Fruit fly (Drosophila melanogaster) whole organism, embryonic: Measurements from ENCODE around the gene Strip.

ENCODE experiments used
- Adf1 ChIP-seq: fragments of 200-800 bp; sonication (Bioruptor generic); IDR thresholded peaks from 2 replicates; pipeline ENCODE4 v1.3.6; 2022; ENCODE audit warnings: missing biosample characterization, missing genetic modification characterization
- CG1024 ChIP-seq: fragments of 200-800 bp; sonication (Bioruptor generic); IDR thresholded peaks from 2 replicates; pipeline ENCODE4 v1.3.6; 2022; ENCODE audit warnings: missing biosample characterization, missing genetic modification characterization
- CG11398 ChIP-seq: fragments of 200-800 bp; sonication (Bioruptor generic); optimal IDR thresholded peaks from 2 replicates; lab custom pipeline; 2016; ENCODE audit warnings: missing biosample characterization, missing genetic modification characterization
- CG11695 ChIP-seq: fragments of 200-800 bp; sonication (Bioruptor generic); IDR thresholded peaks from 3 replicates; pipeline ENCODE4 v1.3.6; 2022; ENCODE audit warnings: missing biosample characterization, missing genetic modification characterization
- CG11696 ChIP-seq: fragments of 200-800 bp; sonication (Bioruptor generic); IDR thresholded peaks from 2 replicates; pipeline ENCODE4 v1.3.6; 2022; ENCODE audit warnings: missing biosample characterization, missing genetic modification characterization
- CG12071 ChIP-seq: fragments of 200-800 bp; sonication (Bioruptor generic); optimal IDR thresholded peaks from 3 replicates; lab custom pipeline; 2018; ENCODE audit warnings: missing biosample characterization, mild to moderate bottlenecking, missing genetic modification characterization
- CG12236 ChIP-seq: fragments of 200-800 bp; sonication (Bioruptor generic); optimal IDR thresholded peaks from 2 replicates; lab custom pipeline; 2016; ENCODE audit warnings: missing biosample characterization, missing genetic modification characterization
- CG1233 ChIP-seq: fragments of 200-800 bp; sonication (Bioruptor generic); optimal IDR thresholded peaks from 4 replicates; lab custom pipeline; 2018; ENCODE audit warnings: missing biosample characterization, mild to moderate bottlenecking, missing genetic modification characterization
- CG12769 ChIP-seq: fragments of 200-800 bp; sonication (Bioruptor generic); optimal IDR thresholded peaks from 2 replicates; lab custom pipeline; 2019; ENCODE audit warnings: missing biosample characterization, mild to moderate bottlenecking, missing genetic modification characterization, moderate library complexity
- CG14667 ChIP-seq: fragments of 200-800 bp; sonication (Bioruptor generic); IDR thresholded peaks from 2 replicates; pipeline ENCODE4 v1.3.6; 2022; ENCODE audit warnings: missing biosample characterization, missing genetic modification characterization
- CG15011 ChIP-seq: fragments of 200-800 bp; sonication (Bioruptor generic); optimal IDR thresholded peaks from 3 replicates; lab custom pipeline; 2018; ENCODE audit warnings: missing biosample characterization, mild to moderate bottlenecking, missing genetic modification characterization
- CG15269 ChIP-seq: fragments of 200-800 bp; sonication (Bioruptor generic); optimal IDR thresholded peaks from 2 replicates; lab custom pipeline; 2018; ENCODE audit warnings: missing biosample characterization, mild to moderate bottlenecking, missing genetic modification characterization, moderate library complexity
- CG15479 ChIP-seq: fragments of 200-800 bp; sonication (Bioruptor generic); optimal IDR thresholded peaks from 3 replicates; lab custom pipeline; 2019; ENCODE audit warnings: missing biosample characterization, mild to moderate bottlenecking, missing genetic modification characterization, moderate library complexity
- CG15514 ChIP-seq: fragments of 200-800 bp; sonication (Bioruptor generic); optimal IDR thresholded peaks from 3 replicates; lab custom pipeline; 2017; ENCODE audit warnings: missing biosample characterization, missing genetic modification characterization, mild to moderate bottlenecking, moderate library complexity, missing genetic modification reagents
- CG18599 ChIP-seq: fragments of 200-800 bp; sonication (Bioruptor generic); optimal IDR thresholded peaks from 3 replicates; lab custom pipeline; 2017; ENCODE audit warnings: missing biosample characterization, missing genetic modification characterization, mild to moderate bottlenecking, moderate library complexity, missing genetic modification reagents
- CG31224 ChIP-seq: fragments of 200-800 bp; sonication (Bioruptor generic); IDR thresholded peaks from 2 replicates; pipeline ENCODE4 v1.3.6; 2022; ENCODE audit warnings: missing biosample characterization, missing genetic modification characterization
- CG32772 ChIP-seq: fragments of 200-800 bp; sonication (Bioruptor generic); IDR thresholded peaks from 2 replicates; pipeline ENCODE4 v1.3.6; 2022; ENCODE audit warnings: missing biosample characterization, missing genetic modification characterization
- CG33557 ChIP-seq: fragments of 200-800 bp; sonication (Bioruptor generic); optimal IDR thresholded peaks from 2 replicates; lab custom pipeline; 2019; ENCODE audit warnings: missing biosample characterization, mild to moderate bottlenecking, missing genetic modification characterization, moderate library complexity
- CG34376 ChIP-seq: fragments of 200-800 bp; sonication (Bioruptor generic); optimal IDR thresholded peaks from 2 replicates; lab custom pipeline; 2018; ENCODE audit warnings: missing biosample characterization, mild to moderate bottlenecking, missing genetic modification characterization
- CG34422 ChIP-seq: fragments of 200-800 bp; sonication (Bioruptor generic); IDR thresholded peaks from 3 replicates; pipeline ENCODE4 v1.3.6; 2022; ENCODE audit warnings: missing biosample characterization, missing genetic modification characterization
- CG3847 ChIP-seq: fragments of 200-800 bp; sonication (Bioruptor generic); IDR thresholded peaks from 2 replicates; pipeline ENCODE4 v1.3.6; 2022; ENCODE audit warnings: missing biosample characterization, missing genetic modification characterization
- CG7271 ChIP-seq: fragments of 200-800 bp; sonication (Bioruptor generic); optimal IDR thresholded peaks from 2 replicates; lab custom pipeline; 2018; ENCODE audit warnings: missing biosample characterization, mild to moderate bottlenecking, missing genetic modification characterization, moderate library complexity
- CG9797 ChIP-seq: fragments of 200-800 bp; sonication (Bioruptor generic); optimal IDR thresholded peaks from 3 replicates; lab custom pipeline; 2018; ENCODE audit warnings: missing biosample characterization, mild to moderate bottlenecking, missing genetic modification characterization
- H15 ChIP-seq: fragments of 200-800 bp; sonication (Bioruptor generic); IDR thresholded peaks from 3 replicates; pipeline ENCODE4 v1.3.6; 2022; ENCODE audit warnings: missing biosample characterization, missing genetic modification characterization
- HLH3B ChIP-seq: fragments of 200-800 bp; sonication (Bioruptor generic); IDR thresholded peaks from 2 replicates; pipeline ENCODE4 v1.3.6; 2022; ENCODE audit warnings: missing biosample characterization, missing genetic modification characterization
- HLHmδ ChIP-seq: fragments of 200-800 bp; sonication (Bioruptor generic); optimal IDR thresholded peaks from 2 replicates; lab custom pipeline; 2018; ENCODE audit warnings: missing biosample characterization, mild to moderate bottlenecking, missing genetic modification characterization, moderate library complexity
- HmgD ChIP-seq: fragments of 200-800 bp; sonication (Bioruptor generic); optimal IDR thresholded peaks from 3 replicates; lab custom pipeline; 2016; ENCODE audit warnings: missing biosample characterization, missing genetic modification characterization
- Lpt ChIP-seq: fragments of >200 bp; optimal IDR thresholded peaks from 2 replicates; lab custom pipeline; 2018; ENCODE audit warnings: missing biosample characterization, missing genetic modification characterization
- NK7.1 ChIP-seq: fragments of 200-800 bp; sonication (Bioruptor generic); optimal IDR thresholded peaks from 3 replicates; lab custom pipeline; 2016; ENCODE audit warnings: missing biosample characterization, missing genetic modification characterization
- Neu2 ChIP-seq: fragments of 200-800 bp; sonication (Bioruptor generic); optimal IDR thresholded peaks from 3 replicates; lab custom pipeline; 2016; ENCODE audit warnings: missing biosample characterization, missing genetic modification characterization, borderline replicate concordance
- Oli ChIP-seq: fragments of 200-800 bp; sonication (Bioruptor generic); optimal IDR thresholded peaks from 2 replicates; lab custom pipeline; 2018; ENCODE audit warnings: missing biosample characterization, mild to moderate bottlenecking, missing genetic modification characterization, moderate library complexity
- Vsx1 ChIP-seq: fragments of 200-800 bp; sonication (Bioruptor generic); optimal IDR thresholded peaks from 2 replicates; lab custom pipeline; 2017; ENCODE audit warnings: missing biosample characterization, mild to moderate bottlenecking, missing genetic modification characterization, missing genetic modification reagents
- ash1 ChIP-seq: fragments of 200-800 bp; sonication (Bioruptor generic); optimal IDR thresholded peaks from 2 replicates; lab custom pipeline; 2018; ENCODE audit warnings: missing biosample characterization, mild to moderate bottlenecking, missing genetic modification characterization
- chm ChIP-seq: fragments of 200-800 bp; sonication (Bioruptor generic); IDR thresholded peaks from 2 replicates; pipeline ENCODE4 v1.3.6; 2022; ENCODE audit warnings: missing biosample characterization, missing genetic modification characterization
- croc ChIP-seq: fragments of 200-800 bp; sonication (Bioruptor generic); conservative IDR thresholded peaks from 3 replicates; pipeline ENCODE4 v1.3.6; 2022; ENCODE audit warnings: missing biosample characterization, missing genetic modification characterization
- disco-r ChIP-seq: fragments of 200-800 bp; sonication (Bioruptor generic); optimal IDR thresholded peaks from 2 replicates; lab custom pipeline; 2016; ENCODE audit warnings: missing biosample characterization, missing genetic modification characterization
- en ChIP-seq: fragments of 200-800 bp; sonication (Bioruptor generic); optimal IDR thresholded peaks from 2 replicates; lab custom pipeline; 2016; ENCODE audit warnings: missing biosample characterization, missing genetic modification characterization
- eyg ChIP-seq: fragments of 200-800 bp; sonication (Bioruptor generic); optimal IDR thresholded peaks from 3 replicates; lab custom pipeline; 2016; ENCODE audit warnings: missing biosample characterization, missing genetic modification characterization
- fd96Cb ChIP-seq: fragments of 200-800 bp; sonication (Bioruptor generic); optimal IDR thresholded peaks from 2 replicates; lab custom pipeline; 2018; ENCODE audit warnings: missing biosample characterization, mild to moderate bottlenecking, missing genetic modification characterization, moderate library complexity
- hkb ChIP-seq, 2 experiments: fragments of 200-800 bp in 1 of 2; fragments of >200 bp in 1 of 2; sonication (Bioruptor generic) in 1 of 2; IDR thresholded peaks in 1 of 2; optimal IDR thresholded peaks in 1 of 2; 2 replicates each; pipeline versions ENCODE4 v1.3.6 to Lab custom; 2017 to 2022; ENCODE audit warnings: missing biosample characterization in 1 of 2, missing genetic modification characterization in 1 of 2
- kay ChIP-seq: fragments of 200-800 bp; sonication (Bioruptor generic); optimal IDR thresholded peaks from 2 replicates; lab custom pipeline; 2016; ENCODE audit warnings: missing biosample characterization, missing genetic modification characterization
- lab ChIP-seq: fragments of 200-800 bp; sonication (Bioruptor generic); optimal IDR thresholded peaks from 3 replicates; lab custom pipeline; 2017; ENCODE audit warnings: missing biosample characterization, missing genetic modification characterization, mild to moderate bottlenecking, moderate library complexity, missing genetic modification reagents
- maf-S ChIP-seq: fragments of 200-800 bp; sonication (Bioruptor generic); optimal IDR thresholded peaks from 2 replicates; lab custom pipeline; 2016; ENCODE audit warnings: missing biosample characterization, missing genetic modification characterization
- schlank ChIP-seq: fragments of 200-800 bp; sonication (Bioruptor generic); optimal IDR thresholded peaks from 2 replicates; lab custom pipeline; 2018; ENCODE audit warnings: missing biosample characterization, mild to moderate bottlenecking, missing genetic modification characterization
- tin ChIP-seq: fragments of 200-800 bp; sonication (Bioruptor generic); optimal IDR thresholded peaks from 3 replicates; lab custom pipeline; 2016; ENCODE audit warnings: missing biosample characterization, missing genetic modification characterization

The Strip gene

dm6 chr3L:3306515-3306914 is 22.2 kb downstream of the Strip start (continued):
- no peak for TF ChIP-seq CG1233
- no peak for TF ChIP-seq croc (GFP tag; lab: Robert Waterston, UW)
- no peak for TF ChIP-seq hkb (optimal IDR thresholded peaks at IDR 0.05; lab: Kevin White, UChicago)
- no peak for TF ChIP-seq hkb (GFP tag; IDR thresholded peaks at IDR 0.05; lab: Robert Waterston, UW)
- TF ChIP-seq chm: 0 out of 2 replicates have a peak, but pooled peaks have one; percentile 18
- TF ChIP-seq HmgD (GFP tag; lab: Kevin White, UChicago): no peak
- peak; percentile 40 for TF ChIP-seq lab (GFP tag; lab: Kevin White, UChicago)
- no peak for TF ChIP-seq CG15269 (tag; lab: Kevin White, UChicago)
- TF ChIP-seq CG14667 (GFP tag; lab: Robert Waterston, UW): no peak
- no peak for TF ChIP-seq CG32772
- no peak for TF ChIP-seq kay (GFP tag; lab: Kevin White, UChicago)
- no peak for TF ChIP-seq CG9797
- no peak for TF ChIP-seq CG1024
- TF ChIP-seq Lpt (GFP tag; lab: Kevin White, UChicago): no peak
- no peak for TF ChIP-seq CG15011
- TF ChIP-seq en (GFP tag; lab: Kevin White, UChicago): no peak
- peak; percentile 58; the same call in 1 of the 2 replicates for TF ChIP-seq CG31224
- TF ChIP-seq NK7.1 (GFP tag; lab: Kevin White, UChicago): no peak
- no peak for TF ChIP-seq disco-r (GFP tag; lab: Kevin White, UChicago)
- TF ChIP-seq CG11398: no peak
- TF ChIP-seq ash1 (GFP tag; lab: Kevin White, UChicago): no peak
- TF ChIP-seq Adf1 (GFP tag; lab: Robert Waterston, UW): no peak
- TF ChIP-seq CG11696 (GFP tag; lab: Robert Waterston, UW): no peak
- no peak for TF ChIP-seq fd96Cb (tag; lab: Kevin White, UChicago)
- TF ChIP-seq maf-S (GFP tag; lab: Kevin White, UChicago): no peak
- TF ChIP-seq schlank: no peak
- peak; percentile 43 for TF ChIP-seq CG18599 (GFP tag; lab: Kevin White, UChicago)
- TF ChIP-seq CG15479 (GFP tag; lab: Kevin White, UChicago): peak; percentile 17
- no peak for TF ChIP-seq CG12769 (tag; lab: Kevin White, UChicago)
- no peak for TF ChIP-seq CG11695 (GFP tag; lab: Robert Waterston, UW)
- no peak for TF ChIP-seq CG34422
- no peak for TF ChIP-seq Oli (tag; lab: Kevin White, UChicago)
- no peak for TF ChIP-seq Neu2 (GFP tag; lab: Kevin White, UChicago)
- TF ChIP-seq HLH3B (GFP tag; lab: Robert Waterston, UW): no peak
- no peak for TF ChIP-seq CG33557 (GFP tag; lab: Kevin White, UChicago)
- peak; percentile 93 for TF ChIP-seq CG34376 (GFP tag; lab: Kevin White, UChicago)
- TF ChIP-seq Vsx1 (GFP tag; lab: Kevin White, UChicago): no peak
- no peak for TF ChIP-seq eyg
- no peak for TF ChIP-seq CG12236 (GFP tag; lab: Kevin White, UChicago)
- TF ChIP-seq CG12071 (GFP tag; lab: Kevin White, UChicago): no peak
- TF ChIP-seq HLHmδ: no peak
- TF ChIP-seq H15 (GFP tag; lab: Robert Waterston, UW): no peak
- TF ChIP-seq CG15514 (GFP tag; lab: Kevin White, UChicago): peak; percentile 23
- TF ChIP-seq CG3847 (GFP tag; lab: Robert Waterston, UW): no peak
- no peak for TF ChIP-seq tin
- no peak for TF ChIP-seq CG7271 (tag; lab: Kevin White, UChicago)
